Worm (Caenorhabditis elegans) whole organism, late embryonic: ENCODE data around the gene syd-2.

Source experiments
- C08G9.2 ChIP-seq: sonication (generic microtip); optimal IDR thresholded peaks from 2 replicates; lab custom pipeline; 2016; ENCODE audit warnings: mild to moderate bottlenecking, missing genetic modification characterization, moderate library complexity, missing compliant biosample characterization
- K09A11.1 ChIP-seq: sonication (generic microtip); optimal IDR thresholded peaks from 2 replicates; lab custom pipeline; 2017; ENCODE audit warnings: antibody characterized with exemption, mild to moderate bottlenecking, missing genetic modification characterization, missing compliant biosample characterization; ENCODE audit not compliant: insufficient read depth
- T23F11.4 ChIP-seq: fragments of 200-800 bp; sonication (Bioruptor generic); optimal IDR thresholded peaks from 2 replicates; lab custom pipeline; 2018; ENCODE audit warnings: mild to moderate bottlenecking, missing genetic modification characterization, missing compliant biosample characterization
- ama-1 ChIP-seq: fragments of 150-350 bp; optimal IDR thresholded peaks from 2 replicates; lab custom pipeline; 2014
- ceh-18 ChIP-seq: sonication (generic microtip); optimal IDR thresholded peaks from 2 replicates; lab custom pipeline; 2016; ENCODE audit warnings: missing genetic modification characterization, missing compliant biosample characterization
- ceh-19 ChIP-seq: fragments of 200-800 bp; sonication (Bioruptor generic); optimal IDR thresholded peaks from 2 replicates; lab custom pipeline; 2018; ENCODE audit warnings: mild to moderate bottlenecking, missing genetic modification characterization, missing compliant biosample characterization
- ceh-2 ChIP-seq: sonication (generic microtip); optimal IDR thresholded peaks from 2 replicates; lab custom pipeline; 2016; ENCODE audit warnings: missing genotype, missing genetic modification characterization, missing compliant biosample characterization
- ceh-22 ChIP-seq: sonication (generic microtip); optimal IDR thresholded peaks from 2 replicates; lab custom pipeline; 2017; ENCODE audit warnings: missing biosample characterization, missing genetic modification characterization
- ceh-24 ChIP-seq: sonication (generic microtip); optimal IDR thresholded peaks from 2 replicates; lab custom pipeline; 2016; ENCODE audit warnings: mild to moderate bottlenecking, missing genetic modification characterization, missing compliant biosample characterization
- ceh-31 ChIP-seq: sonication (generic microtip); optimal IDR thresholded peaks from 2 replicates; lab custom pipeline; 2016; ENCODE audit warnings: missing genetic modification characterization, missing compliant biosample characterization
- ceh-45 ChIP-seq: fragments of 200-800 bp; sonication (Bioruptor generic); IDR thresholded peaks from 2 replicates; pipeline ENCODE4 v1.3.6; 2022; ENCODE audit warnings: missing genetic modification reagents, missing genetic modification characterization, missing compliant biosample characterization
- ceh-48 ChIP-seq: sonication (generic microtip); optimal IDR thresholded peaks from 2 replicates; lab custom pipeline; 2016; ENCODE audit warnings: missing genetic modification characterization, inconsistent platforms, missing compliant biosample characterization
- ceh-9 ChIP-seq: sonication (generic microtip); optimal IDR thresholded peaks from 2 replicates; lab custom pipeline; 2016; ENCODE audit warnings: mild to moderate bottlenecking, missing genetic modification characterization, inconsistent platforms, missing compliant biosample characterization
- che-1 ChIP-seq: sonication (generic microtip); optimal IDR thresholded peaks from 2 replicates; lab custom pipeline; 2016; ENCODE audit warnings: mild to moderate bottlenecking, missing genetic modification characterization, missing compliant biosample characterization
- elt-2 ChIP-seq: sonication (generic microtip); optimal IDR thresholded peaks from 2 replicates; lab custom pipeline; 2016; ENCODE audit warnings: missing genetic modification reagents, missing genetic modification characterization, missing compliant biosample characterization
- elt-4 ChIP-seq: sonication (generic microtip); optimal IDR thresholded peaks from 2 replicates; lab custom pipeline; 2016; ENCODE audit warnings: missing genetic modification characterization, missing compliant biosample characterization
- fax-1 ChIP-seq: sonication (generic microtip); optimal IDR thresholded peaks from 2 replicates; lab custom pipeline; 2016; ENCODE audit warnings: missing genotype, missing genetic modification characterization, missing compliant biosample characterization
- fkh-10 ChIP-seq: fragments of 150-350 bp; optimal IDR thresholded peaks from 2 replicates; lab custom pipeline; 2014; ENCODE audit warnings: missing biosample characterization, missing genetic modification reagents, missing genetic modification characterization
- gmeb-2 ChIP-seq: sonication (generic microtip); optimal IDR thresholded peaks from 2 replicates; lab custom pipeline; 2016; ENCODE audit warnings: missing genetic modification characterization, inconsistent platforms, missing compliant biosample characterization
- hlh-13 ChIP-seq: fragments of 200-800 bp; sonication (Bioruptor generic); optimal IDR thresholded peaks from 2 replicates; lab custom pipeline; 2018; ENCODE audit warnings: mild to moderate bottlenecking, missing genetic modification characterization, missing compliant biosample characterization
- hlh-30 ChIP-seq: sonication (generic microtip); optimal IDR thresholded peaks from 2 replicates; lab custom pipeline; 2017; ENCODE audit warnings: antibody characterized with exemption, missing genetic modification characterization, missing compliant biosample characterization; ENCODE audit not compliant: insufficient read depth
- hlh-6 ChIP-seq: sonication (generic microtip); optimal IDR thresholded peaks from 2 replicates; lab custom pipeline; 2016; ENCODE audit warnings: missing genotype, missing genetic modification characterization, missing compliant biosample characterization
- hlh-8 ChIP-seq: sonication (generic microtip); optimal IDR thresholded peaks from 2 replicates; lab custom pipeline; 2016; ENCODE audit warnings: missing genotype, missing genetic modification characterization, missing compliant biosample characterization
- lin-11 ChIP-seq: fragments of 200-800 bp; sonication (Bioruptor generic); optimal IDR thresholded peaks from 2 replicates; lab custom pipeline; 2018; ENCODE audit warnings: mild to moderate bottlenecking, missing genetic modification characterization, missing compliant biosample characterization
- mec-3 ChIP-seq: sonication (generic microtip); optimal IDR thresholded peaks from 2 replicates; lab custom pipeline; 2016; ENCODE audit warnings: borderline replicate concordance, missing genetic modification characterization, missing compliant biosample characterization
- nfya-1 ChIP-seq: sonication (generic microtip); optimal IDR thresholded peaks from 2 replicates; lab custom pipeline; 2017; ENCODE audit warnings: missing genetic modification characterization, mild to moderate bottlenecking, missing compliant biosample characterization, antibody characterized with exemption, moderate library complexity
- nhr-11 ChIP-seq: fragments of 150-350 bp; optimal IDR thresholded peaks from 2 replicates; lab custom pipeline; 2014; ENCODE audit warnings: missing biosample characterization, missing genetic modification characterization
- nhr-232 ChIP-seq: sonication (generic microtip); optimal IDR thresholded peaks from 2 replicates; lab custom pipeline; 2016; ENCODE audit warnings: missing genetic modification characterization, missing compliant biosample characterization
- npax-4 ChIP-seq: sonication (generic microtip); optimal IDR thresholded peaks from 2 replicates; lab custom pipeline; 2016; ENCODE audit warnings: missing genetic modification characterization, missing compliant biosample characterization
- pag-3 ChIP-seq: sonication (generic microtip); optimal IDR thresholded peaks from 2 replicates; lab custom pipeline; 2016; ENCODE audit warnings: missing compliant biosample characterization, missing genetic modification characterization, borderline replicate concordance
- pat-9 ChIP-seq: fragments of 200-800 bp; sonication (Bioruptor generic); optimal IDR thresholded peaks from 2 replicates; lab custom pipeline; 2018; ENCODE audit warnings: mild to moderate bottlenecking, missing genetic modification characterization, moderate library complexity, missing compliant biosample characterization
- pha-2 ChIP-seq: sonication (generic microtip); optimal IDR thresholded peaks from 2 replicates; lab custom pipeline; 2017; ENCODE audit warnings: mild to moderate bottlenecking, missing genetic modification characterization, missing compliant biosample characterization
- pqm-1 ChIP-seq: sonication (generic microtip); optimal IDR thresholded peaks from 2 replicates; lab custom pipeline; 2016; ENCODE audit warnings: missing genetic modification characterization, missing compliant biosample characterization
- pros-1 ChIP-seq: fragments of 150-350 bp; optimal IDR thresholded peaks from 2 replicates; lab custom pipeline; 2014; ENCODE audit warnings: missing biosample characterization, missing genetic modification reagents, missing genetic modification characterization
- sdc-2 ChIP-seq: sonication (generic microtip); optimal IDR thresholded peaks from 2 replicates; lab custom pipeline; 2016; ENCODE audit warnings: missing genotype, missing genetic modification characterization, missing compliant biosample characterization
- syd-9 ChIP-seq: sonication (generic microtip); optimal IDR thresholded peaks from 2 replicates; lab custom pipeline; 2016; ENCODE audit warnings: mild to moderate bottlenecking, missing genetic modification characterization, moderate library complexity, missing compliant biosample characterization
- tbx-7 ChIP-seq: sonication (generic microtip); optimal IDR thresholded peaks from 2 replicates; lab custom pipeline; 2016; ENCODE audit warnings: missing genotype, missing genetic modification characterization, missing compliant biosample characterization
- unc-42 ChIP-seq: sonication (generic microtip); optimal IDR thresholded peaks from 2 replicates; lab custom pipeline; 2016; ENCODE audit warnings: missing genotype, missing genetic modification characterization, missing compliant biosample characterization
- unc-55 ChIP-seq: sonication (generic microtip); optimal IDR thresholded peaks from 2 replicates; lab custom pipeline; 2017; ENCODE audit warnings: missing biosample characterization, missing genetic modification reagents, missing genetic modification characterization
- unc-86 ChIP-seq: sonication (generic microtip); optimal IDR thresholded peaks from 2 replicates; lab custom pipeline; 2016; ENCODE audit warnings: missing genetic modification characterization, missing compliant biosample characterization
- zip-5 ChIP-seq: sonication (generic microtip); optimal IDR thresholded peaks from 2 replicates; lab custom pipeline; 2016; ENCODE audit warnings: missing genetic modification characterization, missing compliant biosample characterization
- ztf-16 ChIP-seq: sonication (generic microtip); optimal IDR thresholded peaks from 2 replicates; lab custom pipeline; 2017; ENCODE audit warnings: missing genetic modification characterization, missing compliant biosample characterization

The syd-2 gene

ce11 chrX:10533447-10533846, 21.6 kb downstream of the syd-2 start, which contains the start of gene glo-3:
Gene glo-3 (plus strand): TSS chrX:10533699.
- no peak for TF ChIP-seq lin-11 (tag; lab: Kevin White, UChicago)
- TF ChIP-seq T23F11.4 (GFP tag; lab: Kevin White, UChicago) = no peak
- no peak for TF ChIP-seq ceh-22 (tag; lab: Kevin White, UChicago)
- TF ChIP-seq unc-55 (GFP tag; lab: Kevin White, UChicago) = no peak
- no peak for TF ChIP-seq ceh-2 (tag; lab: Kevin White, UChicago)
- no peak for TF ChIP-seq mec-3 (tag; lab: Kevin White, UChicago)
- no peak for TF ChIP-seq ceh-31 (tag; lab: Kevin White, UChicago)
- no peak for TF ChIP-seq C08G9.2 (tag; lab: Kevin White, UChicago)
- no peak for TF ChIP-seq unc-86
- no peak for TF ChIP-seq gmeb-2 (tag; lab: Kevin White, UChicago)
- no peak for TF ChIP-seq K09A11.1 (tag; lab: Kevin White, UChicago)
- TF ChIP-seq fax-1 (tag; lab: Kevin White, UChicago) = no peak

- TF ChIP-seq ceh-48 (tag; lab: Kevin White, UChicago) (no peak), elt-2 (tag; lab: Kevin White, UChicago) (peak; percentile 60)
Observed at ce11 chrX:10532180-10532833, 22.7 kb downstream of the syd-2 start.

- TF ChIP-seq T23F11.4 (GFP tag; lab: Kevin White, UChicago) = no peak
- no peak for TF ChIP-seq C08G9.2 (tag; lab: Kevin White, UChicago)
- no peak for TF ChIP-seq gmeb-2 (tag; lab: Kevin White, UChicago)
- peak; percentile 42 for TF ChIP-seq elt-2 (tag; lab: Kevin White, UChicago)
Observed at ce11 chrX:10528993-10529392, 26.0 kb downstream of the syd-2 start, which contains the start of the genes F14F3.5 and slcf-1. Gene F14F3.5 (minus strand): TSS chrX:10529226. Gene slcf-1 (plus strand): TSS chrX:10529294.

- TF ChIP-seq ceh-19 (GFP tag; lab: Kevin White, UChicago) = no peak
- no peak for TF ChIP-seq pros-1 (tag; lab: Kevin White, UChicago)
- TF ChIP-seq ceh-24 = no peak
- TF ChIP-seq hlh-30 (tag; lab: Kevin White, UChicago) = no peak
- TF ChIP-seq nfya-1 (tag; lab: Kevin White, UChicago) = no peak
- TF ChIP-seq hlh-8 (tag; lab: Kevin White, UChicago) = no peak
- no peak for TF ChIP-seq ztf-16 (tag; lab: Kevin White, UChicago)
- TF ChIP-seq pha-2 = no peak
- TF ChIP-seq pqm-1 = no peak
- no peak for TF ChIP-seq elt-2 (tag; lab: Kevin White, UChicago)
Observed at ce11 chrX:10527414-10527813, 27.6 kb downstream of the syd-2 start.

ce11 chrX:10524483-10524948, 30.5 kb downstream of the syd-2 start, which contains the start of the genes mboa-7 and git-1:
Gene mboa-7 (minus strand): TSS chrX:10524565.
Gene git-1 (plus strand): TSS chrX:10524898.
- TF ChIP-seq fkh-10 (GFP tag; lab: Kevin White, UChicago) = no peak
- peak; percentile 31 for TF ChIP-seq ceh-18 (tag; lab: Kevin White, UChicago)
- no peak for TF ChIP-seq pag-3
- no peak for TF ChIP-seq syd-9
- no peak for TF ChIP-seq zip-5 (tag; lab: Kevin White, UChicago)
- TF ChIP-seq ceh-45 (GFP tag; lab: Robert Waterston, UW) = no peak
- TF ChIP-seq sdc-2 (tag; lab: Kevin White, UChicago) = peak; percentile 27
- no peak for TF ChIP-seq nhr-11 (tag; lab: Kevin White, UChicago)
- no peak for TF ChIP-seq npax-4
- TF ChIP-seq hlh-30 (tag; lab: Kevin White, UChicago) = no peak
- no peak for TF ChIP-seq unc-42 (tag; lab: Kevin White, UChicago)
- TF ChIP-seq ceh-9 = no peak
- no peak for TF ChIP-seq C08G9.2 (tag; lab: Kevin White, UChicago)
- TF ChIP-seq elt-2 (tag; lab: Kevin White, UChicago) = peak; percentile 33
- TF ChIP-seq ceh-22 (tag; lab: Kevin White, UChicago) = no peak
- no peak for TF ChIP-seq elt-4 (tag; lab: Kevin White, UChicago)
- TF ChIP-seq pat-9 (tag; lab: Kevin White, UChicago) = peak; percentile 53
- TF ChIP-seq ama-1 = no peak
- no peak for TF ChIP-seq tbx-7 (tag; lab: Kevin White, UChicago)
- no peak for TF ChIP-seq hlh-13 (GFP tag; lab: Kevin White, UChicago)
- no peak for TF ChIP-seq ztf-16 (tag; lab: Kevin White, UChicago)
- TF ChIP-seq nhr-232 (tag; lab: Kevin White, UChicago) = peak; percentile 14
- TF ChIP-seq hlh-6 (tag; lab: Kevin White, UChicago) = no peak
- TF ChIP-seq che-1 (tag; lab: Kevin White, UChicago) = peak; percentile 12
- TF ChIP-seq K09A11.1 (tag; lab: Kevin White, UChicago) = no peak
- TF ChIP-seq ceh-2 (tag; lab: Kevin White, UChicago) = no peak
- no peak for TF ChIP-seq gmeb-2 (tag; lab: Kevin White, UChicago)
